Worm (Caenorhabditis elegans): ENCODE results near the gene str-8.

DNA sequence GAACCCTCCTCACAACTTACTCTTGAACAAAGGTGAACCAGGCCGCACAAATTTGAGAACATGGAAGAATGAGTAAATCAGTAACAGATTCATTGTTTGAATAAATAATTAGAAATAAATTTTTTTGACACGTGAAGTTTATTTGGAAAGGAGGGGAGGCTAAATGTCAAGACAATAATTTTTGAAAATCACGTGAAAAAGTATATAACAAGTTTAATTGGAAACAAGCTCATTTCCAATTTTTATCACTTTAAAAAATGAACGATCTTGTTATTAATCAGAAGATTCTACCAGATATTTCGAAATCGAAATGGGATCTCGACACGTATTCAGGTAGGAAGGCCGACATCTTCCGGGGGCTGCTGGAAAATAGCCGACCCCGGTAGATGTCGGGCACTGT, 28.2 kb upstream of the str-8 start, which contains the start of the genes irld-57 and sfxn-1.3:
- TF ChIP-seq nfyb-1 (GFP tag; IDR thresholded peaks at IDR 0.05) (no peak), sea-2 (GFP tag; IDR thresholded peaks at IDR 0.05) (no peak), ztf-6 (GFP tag; IDR thresholded peaks at IDR 0.05) (no peak), pha-4 (tag; optimal IDR thresholded peaks at IDR 0.05) (no peak), nhr-27 (tag; optimal IDR thresholded peaks at IDR 0.05) (no peak), snpc-1.3 (tag; optimal IDR thresholded peaks at IDR 0.05; ENCODE audit: insufficient read depth) (no peak), Y53F4B.3 (GFP tag; IDR thresholded peaks at IDR 0.05) (no peak), cebp-2 (GFP tag; IDR thresholded peaks at IDR 0.05) (no peak), dpl-1 (GFP tag; optimal IDR thresholded peaks at IDR 0.05) (no peak)

Measured in whole organism, young adult.